Worm (Caenorhabditis elegans) whole organism, L3 larva: ENCODE results near the gene Y68A4A.13.

Experiments used
- ama-1 ChIP-seq: fragments of 150-350 bp; optimal IDR thresholded peaks from 2 replicates; lab custom pipeline; 2018
- ceh-82 ChIP-seq: fragments of 150-350 bp; optimal IDR thresholded peaks from 2 replicates; lab custom pipeline; 2014; ENCODE audit warnings: missing biosample characterization, missing genetic modification characterization
- ceh-9 ChIP-seq: sonication (generic microtip); optimal IDR thresholded peaks from 2 replicates; lab custom pipeline; 2018; ENCODE audit warnings: missing biosample characterization, missing genetic modification characterization
- nhr-12 ChIP-seq: fragments of 150-350 bp; optimal IDR thresholded peaks from 2 replicates; lab custom pipeline; 2014; ENCODE audit warnings: missing biosample characterization, missing genetic modification characterization
- nhr-25 ChIP-seq: sonication (generic microtip); optimal IDR thresholded peaks from 2 replicates; lab custom pipeline; 2017; ENCODE audit warnings: missing biosample characterization, missing genetic modification characterization
- snpc-4 ChIP-seq: fragments of 150-350 bp; optimal IDR thresholded peaks from 2 replicates; lab custom pipeline; 2014; ENCODE audit warnings: missing biosample characterization, missing genetic modification characterization
- tbx-2 ChIP-seq: sonication (generic microtip); optimal IDR thresholded peaks from 2 replicates; lab custom pipeline; 2016; ENCODE audit warnings: mild to moderate bottlenecking, missing genetic modification characterization, missing compliant biosample characterization
- ztf-11 ChIP-seq: fragments of 150-350 bp; optimal IDR thresholded peaks from 2 replicates; lab custom pipeline; 2014; ENCODE audit warnings: missing biosample characterization, missing genetic modification characterization

ce11 chrV:17217690-17218089 lies 9.7 kb upstream of the Y68A4A.13 start, which contains the start of gene srbc-62:
- TF ChIP-seq ama-1 (lab: Kevin White, UChicago), result no peak
- TF ChIP-seq ceh-9 (tag; lab: Kevin White, UChicago), result no peak
- no peak for TF ChIP-seq nhr-12 (tag; lab: Kevin White, UChicago)
- no peak for TF ChIP-seq nhr-25 (tag; lab: Kevin White, UChicago)
- TF ChIP-seq tbx-2, result no peak
- no peak for TF ChIP-seq ceh-82 (tag; lab: Kevin White, UChicago)
- no peak for TF ChIP-seq snpc-4 (tag; lab: Kevin White, UChicago)
- TF ChIP-seq ztf-11 (tag; lab: Kevin White, UChicago), result no peak
